Fruit fly (Drosophila melanogaster): ENCODE results near the gene CG14323.

Gene CG14323

dm6 chr3R:17617976-17618308 is 4.0 kb downstream of the CG14323 start (continued):
- TF ChIP-seq CG12219 (GFP tag; optimal IDR thresholded peaks at IDR 0.05): no peak
- TF ChIP-seq Drgx (GFP tag; IDR thresholded peaks at IDR 0.05): 0 out of 2 replicates have a peak, but pooled peaks have one; percentile 8
- no peak for TF ChIP-seq exex (tag; optimal IDR thresholded peaks at IDR 0.05)
- TF ChIP-seq CG18476 (GFP tag; optimal IDR thresholded peaks at IDR 0.05): no peak
- no peak for TF ChIP-seq CG4404 (GFP tag; IDR thresholded peaks at IDR 0.05)
- TF ChIP-seq Med (GFP tag): peak; percentile 51
- TF ChIP-seq HLH4C (GFP tag; IDR thresholded peaks at IDR 0.05; ENCODE audit: partially characterized antibody): peak; percentile 79; the same call in 2 of the 3 replicates
- no peak for TF ChIP-seq Myb (GFP tag; optimal IDR thresholded peaks at IDR 0.05)
- no peak for TF ChIP-seq NfI (GFP tag; optimal IDR thresholded peaks at IDR 0.05)
- peak; percentile 32 for TF ChIP-seq CG7745 (tag; optimal IDR thresholded peaks at IDR 0.05)
- no peak for TF ChIP-seq CG15696 (tag; optimal IDR thresholded peaks at IDR 0.05)
- no peak for TF ChIP-seq CG3847 (GFP tag; IDR thresholded peaks at IDR 0.05)
- no peak for TF ChIP-seq sim (GFP tag; IDR thresholded peaks at IDR 0.05)
- TF ChIP-seq Hey (tag; optimal IDR thresholded peaks at IDR 0.05): no peak
- peak; percentile 42; the same call in 1 of the 2 replicates for TF ChIP-seq CG13287 (GFP tag; IDR thresholded peaks at IDR 0.05; ENCODE audit: partially characterized antibody)
- TF ChIP-seq CG10274 (GFP tag; optimal IDR thresholded peaks at IDR 0.05): no peak
- peak; percentile 73; the same call in 3 of the 4 replicates for TF ChIP-seq Dll (GFP tag; IDR thresholded peaks at IDR 0.05; ENCODE audit: partially characterized antibody)
- no peak for TF ChIP-seq CG10654 (GFP tag; optimal IDR thresholded peaks at IDR 0.05)
- no peak for TF ChIP-seq CG10959 (GFP tag; IDR thresholded peaks at IDR 0.05)
- TF ChIP-seq sc (optimal IDR thresholded peaks at IDR 0.05): no peak
- TF ChIP-seq sc (GFP tag; optimal IDR thresholded peaks at IDR 0.05): no peak
- TF ChIP-seq CG4854 (GFP tag; optimal IDR thresholded peaks at IDR 0.05): no peak
- no peak for TF ChIP-seq CG7357 (GFP tag; IDR thresholded peaks at IDR 0.05)
- peak; percentile 85 for TF ChIP-seq Opbp (GFP tag; IDR thresholded peaks at IDR 0.05; ENCODE audit: partially characterized antibody)
- no peak for TF ChIP-seq br (optimal IDR thresholded peaks at IDR 0.05)
- no peak for TF ChIP-seq CG2116 (GFP tag; optimal IDR thresholded peaks at IDR 0.05)
- TF ChIP-seq dmrt99B (tag; optimal IDR thresholded peaks at IDR 0.05): peak; percentile 18
- peak; percentile 82 for TF ChIP-seq nerfin-2 (GFP tag; IDR thresholded peaks at IDR 0.05; ENCODE audit: partially characterized antibody)
- no peak for TF ChIP-seq D19B (GFP tag; optimal IDR thresholded peaks at IDR 0.05)
- no peak for TF ChIP-seq HmgD (GFP tag; optimal IDR thresholded peaks at IDR 0.05)
- TF ChIP-seq CG8944 (GFP tag; optimal IDR thresholded peaks at IDR 0.05): no peak
- no peak for TF ChIP-seq CG8089 (GFP tag; optimal IDR thresholded peaks at IDR 0.05)
- TF ChIP-seq MBD-R2 (GFP tag; IDR thresholded peaks at IDR 0.05): no peak
- TF ChIP-seq ato (GFP tag; IDR thresholded peaks at IDR 0.05; ENCODE audit: partially characterized antibody): peak; percentile 78
- TF ChIP-seq zfh2 (GFP tag; optimal IDR thresholded peaks at IDR 0.05): no peak
- TF ChIP-seq bbx (GFP tag; IDR thresholded peaks at IDR 0.05; ENCODE audit: partially characterized antibody): peak; percentile 80
- no peak for TF ChIP-seq CG9215 (GFP tag; IDR thresholded peaks at IDR 0.05)
- no peak for TF ChIP-seq ci (GFP tag; IDR thresholded peaks at IDR 0.05)
- no peak for TF ChIP-seq CG17359 (tag; optimal IDR thresholded peaks at IDR 0.05)
- TF ChIP-seq ttk (GFP tag; IDR thresholded peaks at IDR 0.05): no peak
- TF ChIP-seq gt (GFP tag; IDR thresholded peaks at IDR 0.05): no peak
- TF ChIP-seq inv (GFP tag; IDR thresholded peaks at IDR 0.05; ENCODE audit: partially characterized antibody): 0 out of 2 replicates have a peak, but pooled peaks have one; percentile 57
- TF ChIP-seq CG18262 (tag; optimal IDR thresholded peaks at IDR 0.05): peak; percentile 10
- TF ChIP-seq CG10543 (GFP tag; optimal IDR thresholded peaks at IDR 0.05): no peak
- TF ChIP-seq mld (GFP tag; IDR thresholded peaks at IDR 0.05; ENCODE audit: partially characterized antibody): peak; percentile 92
- no peak for TF ChIP-seq CG8765 (GFP tag; IDR thresholded peaks at IDR 0.05)
- no peak for TF ChIP-seq hth (optimal IDR thresholded peaks at IDR 0.05)
- no peak for TF ChIP-seq so (GFP tag; IDR thresholded peaks at IDR 0.05)
- TF ChIP-seq trh (GFP tag; optimal IDR thresholded peaks at IDR 0.05): no peak
- no peak for TF ChIP-seq CG3726 (GFP tag; IDR thresholded peaks at IDR 0.05)
- TF ChIP-seq CG8924 (tag; optimal IDR thresholded peaks at IDR 0.05): no peak
- TF ChIP-seq tio (GFP tag; optimal IDR thresholded peaks at IDR 0.05): no peak

Data from whole organism, embryonic.